Worm (Caenorhabditis elegans) whole organism, L3 larva: ENCODE results near the gene F46C5.4.
A peak's percentile ranks its signal among the peaks of the same experiment; 100 is the strongest.

ENCODE experiments used
- ZK546.5 ChIP-seq: sonication (generic microtip); optimal IDR thresholded peaks from 2 replicates; lab custom pipeline; 2017; ENCODE audit warnings: missing biosample characterization, missing genetic modification characterization
- ama-1 ChIP-seq: fragments of 150-350 bp; optimal IDR thresholded peaks from 2 replicates; lab custom pipeline; 2018
- ceh-16 ChIP-seq: sonication (generic microtip); optimal IDR thresholded peaks from 2 replicates; lab custom pipeline; 2017; ENCODE audit warnings: missing biosample characterization, missing genetic modification characterization
- ceh-9 ChIP-seq: sonication (generic microtip); optimal IDR thresholded peaks from 2 replicates; lab custom pipeline; 2018; ENCODE audit warnings: missing biosample characterization, missing genetic modification characterization
- daf-12 ChIP-seq: fragments of 150-350 bp; optimal IDR thresholded peaks from 2 replicates; lab custom pipeline; 2014; ENCODE audit warnings: missing biosample characterization, missing genetic modification reagents, missing genetic modification characterization
- egl-27 ChIP-seq: sonication (generic microtip); optimal IDR thresholded peaks from 4 replicates; lab custom pipeline; 2017; ENCODE audit warnings: missing biosample characterization, missing genetic modification reagents, missing genetic modification characterization
- egl-5 ChIP-seq: fragments of 150-350 bp; optimal IDR thresholded peaks from 2 replicates; lab custom pipeline; 2017; ENCODE audit warnings: missing biosample characterization, missing genetic modification reagents, missing genetic modification characterization, inconsistent platforms
- elt-1 ChIP-seq: fragments of 150-350 bp; optimal IDR thresholded peaks from 2 replicates; lab custom pipeline; 2014; ENCODE audit warnings: missing biosample characterization, missing genetic modification characterization
- elt-2 ChIP-seq: sonication (generic microtip); optimal IDR thresholded peaks from 2 replicates; lab custom pipeline; 2016; ENCODE audit warnings: missing genetic modification reagents, mild to moderate bottlenecking, missing genetic modification characterization, missing compliant biosample characterization
- elt-3 ChIP-seq, 3 experiments: fragments of 150-350 bp in 1 of 3; sonication (generic microtip) in 2 of 3; optimal IDR thresholded peaks; 2 replicates in 2 of 3; 4 replicates in 1 of 3; lab custom pipeline; 2014 to 2017; ENCODE audit warnings: missing biosample characterization in 3 of 3, missing genetic modification characterization in 3 of 3
- eor-1 ChIP-seq, 2 experiments: fragments of 150-350 bp; optimal IDR thresholded peaks; 2 replicates each; lab custom pipeline; 2014 to 2018; ENCODE audit warnings: missing biosample characterization in 2 of 2, missing genetic modification characterization in 2 of 2
- fos-1 ChIP-seq: fragments of 150-350 bp; optimal IDR thresholded peaks from 2 replicates; lab custom pipeline; 2014; ENCODE audit warnings: missing biosample characterization, missing genetic modification characterization
- hmg-11 ChIP-seq: sonication (generic microtip); optimal IDR thresholded peaks from 2 replicates; lab custom pipeline; 2016; ENCODE audit warnings: missing genetic modification characterization, missing compliant biosample characterization
- jun-1 ChIP-seq: fragments of 150-350 bp; optimal IDR thresholded peaks from 2 replicates; lab custom pipeline; 2014; ENCODE audit warnings: missing biosample characterization, missing genetic modification reagents, missing genetic modification characterization
- lin-15B ChIP-seq: fragments of 150-350 bp; optimal IDR thresholded peaks from 2 replicates; lab custom pipeline; 2014; ENCODE audit warnings: missing biosample characterization, missing genetic modification characterization
- lin-39 ChIP-seq: fragments of 150-350 bp; optimal IDR thresholded peaks from 2 replicates; lab custom pipeline; 2018; ENCODE audit warnings: missing biosample characterization, missing genetic modification reagents, missing genetic modification characterization
- lsy-12 ChIP-seq: sonication (generic microtip); optimal IDR thresholded peaks from 2 replicates; lab custom pipeline; 2016; ENCODE audit warnings: mild to moderate bottlenecking, missing genetic modification characterization, missing compliant biosample characterization
- mdl-1 ChIP-seq: fragments of 150-350 bp; optimal IDR thresholded peaks from 2 replicates; lab custom pipeline; 2014; ENCODE audit warnings: missing biosample characterization, missing genetic modification characterization
- mml-1 ChIP-seq: fragments of 150-350 bp; sonication (generic microtip); optimal IDR thresholded peaks from 3 replicates; lab custom pipeline; 2014; ENCODE audit warnings: missing biosample characterization, missing genetic modification characterization
- nhr-11 ChIP-seq: fragments of 150-350 bp; optimal IDR thresholded peaks from 2 replicates; lab custom pipeline; 2014; ENCODE audit warnings: missing biosample characterization, missing genetic modification characterization
- nhr-12 ChIP-seq: fragments of 150-350 bp; optimal IDR thresholded peaks from 2 replicates; lab custom pipeline; 2014; ENCODE audit warnings: missing biosample characterization, missing genetic modification characterization
- nhr-23 ChIP-seq: fragments of 150-350 bp; optimal IDR thresholded peaks from 2 replicates; lab custom pipeline; 2014; ENCODE audit warnings: missing biosample characterization, missing genetic modification reagents, missing genetic modification characterization
- nhr-237 ChIP-seq: fragments of 150-350 bp; optimal IDR thresholded peaks from 2 replicates; lab custom pipeline; 2014; ENCODE audit warnings: missing biosample characterization, missing genetic modification characterization
- nhr-25 ChIP-seq: sonication (generic microtip); optimal IDR thresholded peaks from 2 replicates; lab custom pipeline; 2017; ENCODE audit warnings: missing biosample characterization, missing genetic modification characterization
- nhr-28 ChIP-seq: fragments of 150-350 bp; optimal IDR thresholded peaks from 2 replicates; lab custom pipeline; 2014; ENCODE audit warnings: missing biosample characterization, missing genetic modification characterization
- nhr-43 ChIP-seq: sonication (generic microtip); optimal IDR thresholded peaks from 2 replicates; lab custom pipeline; 2016; ENCODE audit warnings: mild to moderate bottlenecking, missing genetic modification characterization, missing compliant biosample characterization; ENCODE audit not compliant: poor library complexity, severe bottlenecking
- nhr-77 ChIP-seq: fragments of 150-350 bp; optimal IDR thresholded peaks from 2 replicates; lab custom pipeline; 2014; ENCODE audit warnings: missing biosample characterization, missing genetic modification characterization
- pqm-1 ChIP-seq: fragments of 150-350 bp; optimal IDR thresholded peaks from 2 replicates; lab custom pipeline; 2017; ENCODE audit warnings: missing biosample characterization, missing genetic modification characterization, inconsistent platforms
- sea-2 ChIP-seq: fragments of 150-350 bp; sonication (generic microtip); optimal IDR thresholded peaks from 4 replicates; lab custom pipeline; 2014; ENCODE audit warnings: missing biosample characterization, missing genetic modification reagents, missing genetic modification characterization
- snpc-4 ChIP-seq: fragments of 150-350 bp; optimal IDR thresholded peaks from 2 replicates; lab custom pipeline; 2014; ENCODE audit warnings: missing biosample characterization, missing genetic modification characterization
- tbx-2 ChIP-seq: sonication (generic microtip); optimal IDR thresholded peaks from 2 replicates; lab custom pipeline; 2016; ENCODE audit warnings: mild to moderate bottlenecking, missing genetic modification characterization, missing compliant biosample characterization
- unc-62 ChIP-seq: fragments of 150-350 bp; sonication (generic microtip); optimal IDR thresholded peaks from 4 replicates; lab custom pipeline; 2014; ENCODE audit warnings: missing biosample characterization, missing genetic modification reagents, missing genetic modification characterization
- zag-1 ChIP-seq: fragments of 150-350 bp; optimal IDR thresholded peaks from 2 replicates; lab custom pipeline; 2014; ENCODE audit warnings: missing biosample characterization, missing genetic modification characterization
- ztf-11 ChIP-seq: fragments of 150-350 bp; optimal IDR thresholded peaks from 2 replicates; lab custom pipeline; 2014; ENCODE audit warnings: missing biosample characterization, missing genetic modification characterization
- ztf-4 ChIP-seq: fragments of 150-350 bp; optimal IDR thresholded peaks from 2 replicates; lab custom pipeline; 2014; ENCODE audit warnings: missing biosample characterization, missing genetic modification characterization

The F46C5.4 gene

ce11 chrII:8829189-8829588, 6.7 kb upstream of the F46C5.4 start, which contains the start of gene F46C5.2:
TSS of gene F46C5.2 (minus strand) at chrII:8829289.
- no peak for TF ChIP-seq elt-1 (tag; lab: Kevin White, UChicago)
- no peak for TF ChIP-seq nhr-77 (tag; lab: Kevin White, UChicago)
- no peak for TF ChIP-seq mdl-1 (tag; lab: Kevin White, UChicago)
- no peak for TF ChIP-seq nhr-12 (tag; lab: Kevin White, UChicago)
- no peak for TF ChIP-seq ztf-4
- no peak for TF ChIP-seq ztf-11 (tag; lab: Kevin White, UChicago)
- TF ChIP-seq ZK546.5 (tag; lab: Kevin White, UChicago), result no peak
- TF ChIP-seq nhr-25 (tag; lab: Kevin White, UChicago), result no peak
- TF ChIP-seq sea-2 (GFP tag; lab: Kevin White, UChicago), result no peak
- no peak for TF ChIP-seq nhr-237 (tag; lab: Kevin White, UChicago)
- no peak for TF ChIP-seq daf-12 (tag; lab: Kevin White, UChicago)

ce11 chrII:8830917-8831316, 5.0 kb upstream of the F46C5.4 start:
- TF ChIP-seq nhr-23 (tag; lab: Kevin White, UChicago) (no peak), hmg-11 (tag; lab: Kevin White, UChicago) (no peak), nhr-25 (tag; lab: Kevin White, UChicago) (no peak)
- TF ChIP-seq, all 47 proteins: peak for 0

ce11 chrII:8832941-8833340, 2.9 kb upstream of the F46C5.4 start:
- TF ChIP-seq ztf-4 (no peak), elt-2 (tag; lab: Kevin White, UChicago) (no peak), lin-39 (tag; lab: Kevin White, UChicago) (peak; percentile 16)

- no peak for TF ChIP-seq mml-1 (tag; lab: Kevin White, UChicago)
- no peak for TF ChIP-seq lin-39 (tag; lab: Kevin White, UChicago)
- TF ChIP-seq elt-3 (tag; optimal IDR thresholded peaks at IDR 0.05; lab: Kevin White, UChicago), result no peak
- no peak for TF ChIP-seq eor-1 (tag; optimal IDR thresholded peaks at IDR 0.05; lab: Kevin White, UChicago)
- TF ChIP-seq nhr-25 (tag; lab: Kevin White, UChicago), result no peak
- no peak for TF ChIP-seq nhr-77 (tag; lab: Kevin White, UChicago)
- no peak for TF ChIP-seq unc-62
These were observed 3.1 kb downstream of the F46C5.4 start, which contains the start of gene F46C5.7 for ce11 chrII:8839025-8839424. TSS of gene F46C5.7 (plus strand) at chrII:8839325.

- no peak for TF ChIP-seq snpc-4 (tag; lab: Kevin White, UChicago)
- peak; percentile 3 for TF ChIP-seq egl-5 (tag; lab: Kevin White, UChicago)
These were observed 8.7 kb downstream of the F46C5.4 start, which contains the start of gene F46C5.6 for ce11 chrII:8844465-8845126. TSS of gene F46C5.6 (minus strand) at chrII:8844515.

- TF ChIP-seq ceh-9 (tag; lab: Kevin White, UChicago) (no peak), lsy-12 (tag; lab: Kevin White, UChicago) (no peak), nhr-28 (tag; lab: Kevin White, UChicago) (no peak)
These were observed 9.4 kb downstream of the F46C5.4 start, which contains the start of gene agxt-1 for ce11 chrII:8845298-8845697. TSS of gene agxt-1 (plus strand) at chrII:8845598.

ce11 chrII:8845932-8846331, 10.1 kb downstream of the F46C5.4 start:
- TF ChIP-seq pqm-1 (tag; lab: Kevin White, UChicago) (peak; percentile 39), ztf-4 (no peak)
- TF ChIP-seq, all 47 proteins: peak for 1

- TF ChIP-seq ceh-9 (tag; lab: Kevin White, UChicago) (no peak), unc-62 (no peak), elt-2 (tag; lab: Kevin White, UChicago) (no peak), egl-27 (tag; lab: Kevin White, UChicago) (no peak), snpc-4 (tag; lab: Kevin White, UChicago) (no peak), fos-1 (tag; lab: Kevin White, UChicago) (no peak), zag-1 (tag; lab: Kevin White, UChicago) (no peak), mdl-1 (tag; lab: Kevin White, UChicago) (no peak), elt-3 (tag; optimal IDR thresholded peaks at IDR 0.05; lab: Kevin White, UChicago) (no peak), jun-1 (tag; lab: Kevin White, UChicago) (no peak), ceh-16 (tag; lab: Kevin White, UChicago) (no peak), lin-15B (no peak), tbx-2 (tag; lab: Kevin White, UChicago) (no peak), nhr-43 (tag; lab: Kevin White, UChicago) (no peak), nhr-25 (tag; lab: Kevin White, UChicago) (no peak), lsy-12 (tag; lab: Kevin White, UChicago) (no peak), nhr-237 (tag; lab: Kevin White, UChicago) (no peak), nhr-11 (tag; lab: Kevin White, UChicago) (no peak), ama-1 (lab: Kevin White, UChicago) (no peak)
These were observed 13.1 kb downstream of the F46C5.4 start for ce11 chrII:8848984-8849383.
